Fruit fly (Drosophila melanogaster) whole organism, embryonic: ENCODE measurements around the gene Arp8.
A peak's percentile ranks its signal among the peaks of the same experiment; 100 is the strongest.

ENCODE experiments used
- Atf6 ChIP-seq: fragments of 200-800 bp; sonication (Bioruptor generic); IDR thresholded peaks from 2 replicates; pipeline ENCODE4 v1.3.6; 2022; ENCODE audit warnings: missing biosample characterization, missing genetic modification characterization
- CG12219 ChIP-seq: fragments of 200-800 bp; sonication (Bioruptor generic); optimal IDR thresholded peaks from 3 replicates; lab custom pipeline; 2018; ENCODE audit warnings: missing biosample characterization, mild to moderate bottlenecking, missing genetic modification characterization
- CG12744 ChIP-seq: fragments of 200-800 bp; sonication (Bioruptor generic); optimal IDR thresholded peaks from 2 replicates; lab custom pipeline; 2016; ENCODE audit warnings: missing biosample characterization, missing genetic modification characterization
- CG13775 ChIP-seq: fragments of 200-800 bp; sonication (Bioruptor generic); optimal IDR thresholded peaks from 3 replicates; lab custom pipeline; 2017; ENCODE audit warnings: missing biosample characterization, mild to moderate bottlenecking, missing genetic modification characterization
- CG14441 ChIP-seq: fragments of 200-800 bp; sonication (Bioruptor generic); IDR thresholded peaks from 2 replicates; pipeline ENCODE4 v1.3.6; 2022; ENCODE audit warnings: missing biosample characterization, missing genetic modification characterization
- CG14965 ChIP-seq: fragments of 200-800 bp; sonication (Bioruptor generic); optimal IDR thresholded peaks from 2 replicates; lab custom pipeline; 2016; ENCODE audit warnings: missing biosample characterization, missing genetic modification characterization, borderline replicate concordance
- CG17568 ChIP-seq: fragments of 200-800 bp; sonication (Bioruptor generic); optimal IDR thresholded peaks from 2 replicates; lab custom pipeline; 2018; ENCODE audit warnings: missing biosample characterization, mild to moderate bottlenecking, missing genetic modification characterization, moderate library complexity
- CG18619 ChIP-seq: fragments of 200-800 bp; sonication (Bioruptor generic); optimal IDR thresholded peaks from 3 replicates; lab custom pipeline; 2017; ENCODE audit warnings: missing biosample characterization, mild to moderate bottlenecking, missing genetic modification characterization
- CG2120 ChIP-seq: fragments of 200-800 bp; sonication (Bioruptor generic); optimal IDR thresholded peaks from 3 replicates; lab custom pipeline; 2016; ENCODE audit warnings: missing biosample characterization, missing genetic modification characterization
- CG2875 ChIP-seq: fragments of 200-800 bp; sonication (Bioruptor generic); optimal IDR thresholded peaks from 2 replicates; lab custom pipeline; 2017; ENCODE audit warnings: missing biosample characterization, mild to moderate bottlenecking, missing genetic modification characterization, missing genetic modification reagents
- CG3065 ChIP-seq: fragments of 200-800 bp; sonication (Bioruptor generic); optimal IDR thresholded peaks from 2 replicates; lab custom pipeline; 2016; ENCODE audit warnings: missing biosample characterization, missing genetic modification characterization
- CG31441 ChIP-seq: fragments of 200-800 bp; sonication (Bioruptor generic); IDR thresholded peaks from 2 replicates; pipeline ENCODE4 v1.3.6; 2022; ENCODE audit warnings: missing biosample characterization, missing genetic modification characterization
- CG34224 ChIP-seq: fragments of 200-800 bp; sonication (Bioruptor generic); IDR thresholded peaks from 3 replicates; pipeline ENCODE4 v1.3.6; 2022; ENCODE audit warnings: missing biosample characterization, missing genetic modification characterization; ENCODE audit not compliant: partially characterized antibody
- CG3995 ChIP-seq: fragments of 200-800 bp; sonication (Bioruptor generic); optimal IDR thresholded peaks from 3 replicates; lab custom pipeline; 2016; ENCODE audit warnings: missing biosample characterization, missing genetic modification characterization
- CG4282 ChIP-seq: fragments of 200-800 bp; sonication (Bioruptor generic); optimal IDR thresholded peaks from 2 replicates; lab custom pipeline; 2016; ENCODE audit warnings: missing biosample characterization, missing genetic modification characterization
- CG4424 ChIP-seq: fragments of 200-800 bp; sonication (Bioruptor generic); optimal IDR thresholded peaks from 3 replicates; lab custom pipeline; 2016; ENCODE audit warnings: missing biosample characterization, missing genetic modification characterization
- CG4617 ChIP-seq: fragments of 200-800 bp; sonication (Bioruptor generic); optimal IDR thresholded peaks from 3 replicates; lab custom pipeline; 2016; ENCODE audit warnings: missing biosample characterization, missing genetic modification characterization, borderline replicate concordance
- CG6175 ChIP-seq: fragments of 200-800 bp; sonication (Bioruptor generic); IDR thresholded peaks from 3 replicates; pipeline ENCODE4 v1.3.6; 2022; ENCODE audit warnings: missing biosample characterization, missing genetic modification characterization
- CG9727 ChIP-seq: fragments of 200-800 bp; sonication (Bioruptor generic); optimal IDR thresholded peaks from 3 replicates; lab custom pipeline; 2017; ENCODE audit warnings: missing biosample characterization, mild to moderate bottlenecking, missing genetic modification characterization
- CTCF ChIP-seq: fragments of 200-800 bp; sonication (Bioruptor generic); optimal IDR thresholded peaks from 2 replicates; lab custom pipeline; 2017; ENCODE audit warnings: missing biosample characterization, mild to moderate bottlenecking, missing genetic modification characterization, moderate library complexity
- Chrac-16 ChIP-seq: fragments of 200-800 bp; sonication (Bioruptor generic); optimal IDR thresholded peaks from 3 replicates; lab custom pipeline; 2016; ENCODE audit warnings: missing biosample characterization, missing genetic modification characterization
- Dfd ChIP-seq, 2 experiments: fragments of >200 bp; optimal IDR thresholded peaks; 2 replicates each; lab custom pipeline; 2017; ENCODE audit warnings: missing biosample characterization in 2 of 2, missing genetic modification characterization in 2 of 2
- Drgx ChIP-seq: fragments of 200-800 bp; sonication (Bioruptor generic); IDR thresholded peaks from 2 replicates; pipeline ENCODE4 v1.3.6; 2022; ENCODE audit warnings: missing biosample characterization, missing genetic modification characterization
- Fer1 ChIP-seq: fragments of 200-800 bp; sonication (Bioruptor generic); optimal IDR thresholded peaks from 2 replicates; lab custom pipeline; 2017; ENCODE audit warnings: missing biosample characterization, mild to moderate bottlenecking, missing genetic modification characterization
- Gug ChIP-seq: fragments of 200-800 bp; sonication (Bioruptor generic); IDR thresholded peaks from 4 replicates; pipeline ENCODE4 v1.3.6; 2022; ENCODE audit warnings: missing biosample characterization, missing genetic modification characterization
- HLH3B ChIP-seq: fragments of 200-800 bp; sonication (Bioruptor generic); IDR thresholded peaks from 2 replicates; pipeline ENCODE4 v1.3.6; 2022; ENCODE audit warnings: missing biosample characterization, missing genetic modification characterization
- Hr51 ChIP-seq, 2 experiments: fragments of 200-800 bp; sonication (Bioruptor generic); optimal IDR thresholded peaks; 2 replicates in 1 of 2; 3 replicates in 1 of 2; lab custom pipeline; 2016 to 2018; ENCODE audit warnings: missing biosample characterization in 2 of 2, missing genetic modification characterization in 2 of 2, mild to moderate bottlenecking in 1 of 2, moderate library complexity in 1 of 2
- Lhr ChIP-seq: fragments of 200-800 bp; sonication (Bioruptor generic); optimal IDR thresholded peaks from 3 replicates; lab custom pipeline; 2017; ENCODE audit warnings: mild to moderate bottlenecking, missing biosample characterization, missing genetic modification reagents, missing genetic modification characterization
- Mes4 ChIP-seq: fragments of 200-800 bp; sonication (Bioruptor generic); optimal IDR thresholded peaks from 2 replicates; lab custom pipeline; 2016; ENCODE audit warnings: missing biosample characterization, missing genetic modification characterization
- NC2β ChIP-seq: fragments of 200-800 bp; sonication (Bioruptor generic); optimal IDR thresholded peaks from 2 replicates; lab custom pipeline; 2016; ENCODE audit warnings: missing biosample characterization, missing genetic modification characterization
- Opbp ChIP-seq: fragments of 200-800 bp; sonication (Bioruptor generic); IDR thresholded peaks from 3 replicates; pipeline ENCODE4 v1.3.6; 2022; ENCODE audit warnings: missing biosample characterization, missing genetic modification characterization; ENCODE audit not compliant: partially characterized antibody
- Usf ChIP-seq: fragments of 200-800 bp; sonication (Bioruptor generic); optimal IDR thresholded peaks from 2 replicates; lab custom pipeline; 2017; ENCODE audit warnings: missing genotype, missing biosample characterization, missing genetic modification characterization
- aop ChIP-seq: fragments of 200-800 bp; sonication (Bioruptor generic); IDR thresholded peaks from 2 replicates; pipeline ENCODE4 v1.3.6; 2022; ENCODE audit warnings: missing biosample characterization, missing genetic modification characterization
- bcd ChIP-seq: fragments of 200-800 bp; sonication (Bioruptor generic); optimal IDR thresholded peaks from 2 replicates; lab custom pipeline; 2017; ENCODE audit warnings: missing biosample characterization, mild to moderate bottlenecking, missing genetic modification characterization
- disco-r ChIP-seq: fragments of 200-800 bp; sonication (Bioruptor generic); optimal IDR thresholded peaks from 2 replicates; lab custom pipeline; 2016; ENCODE audit warnings: missing biosample characterization, missing genetic modification characterization
- exex ChIP-seq: fragments of 200-800 bp; sonication (Bioruptor generic); optimal IDR thresholded peaks from 4 replicates; lab custom pipeline; 2018; ENCODE audit warnings: missing biosample characterization, mild to moderate bottlenecking, missing genetic modification characterization, moderate library complexity
- fru ChIP-seq: fragments of >200 bp; optimal IDR thresholded peaks from 2 replicates; lab custom pipeline; 2017
- gem ChIP-seq: fragments of 200-800 bp; sonication (Bioruptor generic); optimal IDR thresholded peaks from 2 replicates; lab custom pipeline; 2019; ENCODE audit warnings: missing biosample characterization, mild to moderate bottlenecking, missing genetic modification characterization, moderate library complexity
- grau ChIP-seq: fragments of 200-800 bp; optimal IDR thresholded peaks from 3 replicates; lab custom pipeline; 2019; ENCODE audit warnings: missing biosample characterization, mild to moderate bottlenecking, missing genetic modification characterization, moderate library complexity
- inv ChIP-seq: fragments of 200-800 bp; sonication (Bioruptor generic); IDR thresholded peaks from 2 replicates; pipeline ENCODE4 v1.3.6; 2022; ENCODE audit warnings: missing biosample characterization, missing genetic modification characterization; ENCODE audit not compliant: partially characterized antibody
- ken ChIP-seq: fragments of 200-800 bp; sonication (Bioruptor generic); IDR thresholded peaks from 3 replicates; pipeline ENCODE4 v1.3.6; 2022; ENCODE audit warnings: missing biosample characterization, missing genetic modification characterization
- nom ChIP-seq: fragments of 200-800 bp; sonication (Bioruptor generic); optimal IDR thresholded peaks from 2 replicates; lab custom pipeline; 2017; ENCODE audit warnings: missing biosample characterization, missing genetic modification characterization, mild to moderate bottlenecking, moderate library complexity, missing genetic modification reagents
- pnt ChIP-seq: fragments of 200-800 bp; sonication (Bioruptor generic); optimal IDR thresholded peaks from 3 replicates; lab custom pipeline; 2016; ENCODE audit warnings: missing biosample characterization, missing genetic modification characterization
- prd ChIP-seq, 3 experiments: fragments of >200 bp in 2 of 3; fragments of 200-800 bp in 1 of 3; sonication (Bioruptor generic) in 1 of 3; optimal IDR thresholded peaks in 2 of 3; IDR thresholded peaks in 1 of 3; 2 replicates in 2 of 3; 3 replicates in 1 of 3; pipeline versions ENCODE4 v1.3.6 to Lab custom; 2017 to 2022; ENCODE audit warnings: missing biosample characterization in 1 of 3, missing genetic modification characterization in 1 of 3
- pzg ChIP-seq: fragments of 200-800 bp; sonication (Bioruptor generic); optimal IDR thresholded peaks from 3 replicates; lab custom pipeline; 2018; ENCODE audit warnings: missing biosample characterization, mild to moderate bottlenecking, missing genetic modification characterization, moderate library complexity
- ranshi ChIP-seq: fragments of 200-800 bp; sonication (Bioruptor generic); IDR thresholded peaks from 2 replicates; pipeline ENCODE4 v1.3.6; 2022; ENCODE audit warnings: missing biosample characterization, missing genetic modification characterization
- salm ChIP-seq: fragments of 200-800 bp; sonication (Bioruptor generic); optimal IDR thresholded peaks from 2 replicates; lab custom pipeline; 2018; ENCODE audit warnings: missing biosample characterization, mild to moderate bottlenecking, missing genetic modification characterization
- sd ChIP-seq: fragments of 200-800 bp; sonication (Bioruptor generic); optimal IDR thresholded peaks from 3 replicates; lab custom pipeline; 2018; ENCODE audit warnings: missing biosample characterization, mild to moderate bottlenecking, missing genetic modification characterization, moderate library complexity
- sqz ChIP-seq: fragments of 200-800 bp; sonication (Bioruptor generic); optimal IDR thresholded peaks from 3 replicates; lab custom pipeline; 2018; ENCODE audit warnings: missing biosample characterization, mild to moderate bottlenecking, missing genetic modification characterization
- tup ChIP-seq: fragments of 200-800 bp; sonication (Bioruptor generic); optimal IDR thresholded peaks from 2 replicates; lab custom pipeline; 2016; ENCODE audit warnings: missing biosample characterization, mild to moderate bottlenecking, missing genetic modification characterization, moderate library complexity
- unpg ChIP-seq: fragments of 200-800 bp; sonication (Bioruptor generic); optimal IDR thresholded peaks from 3 replicates; lab custom pipeline; 2018; ENCODE audit warnings: missing biosample characterization, mild to moderate bottlenecking, missing genetic modification characterization, moderate library complexity
- vnd ChIP-seq: fragments of 200-800 bp; sonication (Bioruptor generic); IDR thresholded peaks from 3 replicates; pipeline ENCODE4 v1.3.6; 2022; ENCODE audit warnings: missing biosample characterization, missing genetic modification characterization; ENCODE audit not compliant: partially characterized antibody

Gene Arp8

DNA sequence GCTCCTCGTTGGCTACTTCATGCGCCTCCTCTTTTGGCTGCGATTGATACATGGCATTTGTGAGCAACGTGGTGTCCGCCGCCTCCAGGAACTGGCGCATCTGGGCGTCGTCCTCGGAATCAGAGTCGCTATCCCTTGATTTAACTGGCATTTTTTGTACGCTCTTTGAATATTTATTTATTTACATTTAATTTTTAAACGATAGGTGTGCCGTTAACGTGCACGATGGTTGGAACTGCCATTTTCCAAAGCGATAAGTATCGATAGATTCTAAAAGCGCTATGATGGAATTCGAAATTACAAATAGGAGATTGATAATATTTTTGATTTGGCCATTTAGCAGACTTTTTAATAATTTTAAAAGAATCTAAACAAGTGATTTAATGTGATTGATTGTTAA, 8.1 kb downstream of the Arp8 start, which contains the start of gene CG32554 (continued):
- TF ChIP-seq Chrac-16 (GFP tag; lab: Kevin White, UChicago) (no peak), Mes4 (GFP tag; lab: Kevin White, UChicago) (no peak), grau (tag; lab: Kevin White, UChicago) (no peak), nom (no peak), Drgx (no peak), NC2β (no peak), CG12744 (no peak), salm (tag; lab: Kevin White, UChicago) (no peak), CG14965 (GFP tag; lab: Kevin White, UChicago) (no peak), fru (lab: Kevin White, UChicago) (no peak), sd (tag; lab: Kevin White, UChicago) (no peak), pzg (GFP tag; lab: Kevin White, UChicago) (peak; percentile 48), CG4282 (GFP tag; lab: Kevin White, UChicago) (no peak), CG2120 (GFP tag; lab: Kevin White, UChicago) (no peak), vnd (GFP tag; lab: Robert Waterston, UW) (peak; percentile 83), CG13775 (no peak), Hr51 (GFP tag; optimal IDR thresholded peaks at IDR 0.05; lab: Kevin White, UChicago) (no peak), CG18619 (GFP tag; lab: Kevin White, UChicago) (no peak), unpg (GFP tag; lab: Kevin White, UChicago) (no peak), disco-r (GFP tag; lab: Kevin White, UChicago) (no peak), ken (GFP tag; lab: Robert Waterston, UW) (no peak), CG4424 (GFP tag; lab: Kevin White, UChicago) (no peak), CG3065 (GFP tag; lab: Kevin White, UChicago) (no peak), Gug (GFP tag; lab: Robert Waterston, UW) (no peak), CG14441 (no peak), gem (tag; lab: Kevin White, UChicago) (no peak), inv (GFP tag; lab: Robert Waterston, UW) (peak; percentile 83), CG9727 (GFP tag; lab: Kevin White, UChicago) (no peak), pnt (GFP tag; lab: Kevin White, UChicago) (no peak), Lhr (GFP tag; lab: Kevin White, UChicago) (no peak), exex (tag; lab: Kevin White, UChicago) (no peak), CG34224 (GFP tag; lab: Robert Waterston, UW) (peak; percentile 93), CG2875 (GFP tag; lab: Kevin White, UChicago) (no peak), ranshi (GFP tag; lab: Robert Waterston, UW) (no peak), aop (GFP tag; lab: Robert Waterston, UW) (no peak), Dfd (GFP tag; optimal IDR thresholded peaks at IDR 0.05; lab: Kevin White, UChicago) (no peak), CTCF (GFP tag; lab: Kevin White, UChicago) (peak; percentile 35), CG31441 (GFP tag; lab: Robert Waterston, UW) (no peak), CG4617 (no peak), CG12219 (GFP tag; lab: Kevin White, UChicago) (no peak), bcd (GFP tag; lab: Kevin White, UChicago) (no peak), CG3995 (GFP tag; lab: Kevin White, UChicago) (peak; percentile 68), CG17568 (no peak), Opbp (GFP tag; lab: Robert Waterston, UW) (peak; percentile 88; the same call in 2 of the 3 replicates), Fer1 (GFP tag; lab: Kevin White, UChicago) (no peak), HLH3B (GFP tag; lab: Robert Waterston, UW) (no peak), Usf (GFP tag; lab: Kevin White, UChicago) (no peak), tup (GFP tag; lab: Kevin White, UChicago) (no peak), prd (optimal IDR thresholded peaks at IDR 0.05; lab: Kevin White, UChicago) (no peak), prd (GFP tag; IDR thresholded peaks at IDR 0.05; lab: Robert Waterston, UW) (no peak), sqz (GFP tag; lab: Kevin White, UChicago) (no peak), CG6175 (GFP tag; lab: Robert Waterston, UW) (no peak), Atf6 (no peak)
